Worm (Caenorhabditis elegans) whole organism, mixed stage, embryonic: ENCODE results near the gene nhr-56.

ENCODE experiments used
- nhr-12 ChIP-seq: fragments of 150-350 bp; optimal IDR thresholded peaks from 2 replicates; lab custom pipeline; 2014; ENCODE audit warnings: missing biosample characterization, missing genetic modification characterization
- pha-4 ChIP-seq: fragments of 150-350 bp; optimal IDR thresholded peaks from 2 replicates; lab custom pipeline; 2018; ENCODE audit warnings: missing biosample characterization, missing genetic modification reagents, missing genetic modification characterization

DNA sequence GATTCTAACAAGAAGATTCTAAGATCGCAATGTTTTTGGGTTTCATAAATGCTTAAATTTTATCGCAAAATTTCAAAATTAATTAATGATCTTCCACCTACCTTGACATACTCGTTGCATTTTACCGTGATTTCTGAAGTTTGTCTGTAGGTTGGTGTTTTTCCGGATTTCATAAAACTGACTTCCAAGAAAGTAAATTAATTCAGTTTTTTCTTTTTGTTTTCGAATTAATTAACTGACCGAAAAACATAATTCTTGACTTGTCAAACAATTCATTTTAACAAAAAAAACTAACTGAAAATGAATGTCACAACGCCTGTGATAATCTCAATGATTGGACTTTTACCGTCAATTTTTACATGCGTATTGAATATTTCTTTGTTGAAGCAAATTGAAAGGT lies 37.1 kb upstream of the nhr-56 start, which contains the start of gene srbc-16:
- TF ChIP-seq pha-4 (tag; lab: Kevin White, UChicago) (no peak), nhr-12 (tag; lab: Kevin White, UChicago) (no peak)
